Worm (Caenorhabditis elegans): ENCODE data around the gene Y39A1A.16.
A peak's percentile ranks its signal among the peaks of the same experiment; 100 is the strongest.

The Y39A1A.16 gene

DNA sequence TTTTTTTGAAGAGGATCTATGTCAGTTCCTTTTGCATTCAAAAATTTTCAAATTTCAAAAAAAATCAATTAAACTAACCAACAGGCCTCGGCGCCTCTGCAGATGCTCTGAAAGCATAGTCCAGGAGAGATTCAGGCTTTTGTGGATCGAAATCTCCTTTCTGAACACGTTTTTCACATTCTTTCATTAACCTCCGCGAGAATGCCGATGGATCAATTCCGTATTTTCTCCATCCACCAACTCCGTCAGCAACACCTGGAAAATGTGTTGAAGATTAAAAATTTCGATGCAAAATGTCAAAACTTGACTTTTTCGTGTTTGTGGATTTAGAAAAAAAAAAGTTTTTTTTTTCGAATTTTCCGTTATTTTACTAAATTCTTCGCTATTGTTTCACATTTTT, 35.5 kb downstream of the Y39A1A.16 start (continued):
- TF ChIP-seq daf-19 (GFP tag; conservative IDR thresholded peaks at IDR 0.05) (no peak), mxl-3 (GFP tag; optimal IDR thresholded peaks at IDR 0.05) (no peak), zfp-3 (GFP tag; conservative IDR thresholded peaks at IDR 0.05) (no peak; the same call in 1 of the 2 replicates), aha-1 (tag) (no peak), set-16 (GFP tag; IDR thresholded peaks at IDR 0.05) (no peak), ceh-62 (tag; optimal IDR thresholded peaks at IDR 0.05) (no peak), hmg-1.1 (GFP tag; IDR thresholded peaks at IDR 0.05) (no peak), lin-13 (GFP tag; optimal IDR thresholded peaks at IDR 0.05) (no peak), spr-3 (GFP tag; optimal IDR thresholded peaks at IDR 0.05) (no peak), D1046.2 (GFP tag; IDR thresholded peaks at IDR 0.05) (no peak), unc-39 (tag; optimal IDR thresholded peaks at IDR 0.05) (no peak), daf-8 (GFP tag; IDR thresholded peaks at IDR 0.05) (no peak), unc-62 (GFP tag; optimal IDR thresholded peaks at IDR 0.05 in 1 of 2) (no peak), unc-62 (tag; optimal IDR thresholded peaks at IDR 0.05) (no peak)

DNA sequence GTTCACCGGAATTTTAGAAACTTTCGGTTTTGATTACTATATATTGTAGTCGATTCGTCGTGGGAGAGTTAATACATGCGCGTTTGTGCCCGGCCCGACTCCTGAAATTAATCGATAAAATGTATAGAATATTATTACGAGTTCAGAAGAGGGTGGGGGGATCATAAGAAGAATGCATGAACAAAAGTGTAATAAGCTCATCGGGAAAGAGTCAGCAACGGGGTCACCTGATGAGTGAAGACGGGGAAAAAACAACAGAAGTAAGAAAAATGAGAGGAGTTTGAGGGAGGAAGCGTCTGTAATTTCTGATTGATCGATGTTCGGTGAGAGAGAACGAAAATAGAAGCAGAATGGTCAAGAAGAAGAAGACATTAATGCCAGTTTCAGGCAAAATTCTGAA, 37.0 kb downstream of the Y39A1A.16 start, which contains the start of gene W09D10.4:
Gene W09D10.4 (minus strand): TSS at position 101 of the 400 bp plus-strand sequence.
- no peak for TF ChIP-seq spr-1 (tag; optimal IDR thresholded peaks at IDR 0.05)
- TF ChIP-seq T20F7.1 (GFP tag; optimal IDR thresholded peaks at IDR 0.05): peak; percentile 5
- peak; percentile 3 for TF ChIP-seq nhr-11 (tag; optimal IDR thresholded peaks at IDR 0.05)
- TF ChIP-seq daf-16 (GFP tag; optimal IDR thresholded peaks at IDR 0.05): peak in 1 of 2 experiments; percentile 19
- TF ChIP-seq daf-16 (tag; optimal IDR thresholded peaks at IDR 0.05): no peak

DNA sequence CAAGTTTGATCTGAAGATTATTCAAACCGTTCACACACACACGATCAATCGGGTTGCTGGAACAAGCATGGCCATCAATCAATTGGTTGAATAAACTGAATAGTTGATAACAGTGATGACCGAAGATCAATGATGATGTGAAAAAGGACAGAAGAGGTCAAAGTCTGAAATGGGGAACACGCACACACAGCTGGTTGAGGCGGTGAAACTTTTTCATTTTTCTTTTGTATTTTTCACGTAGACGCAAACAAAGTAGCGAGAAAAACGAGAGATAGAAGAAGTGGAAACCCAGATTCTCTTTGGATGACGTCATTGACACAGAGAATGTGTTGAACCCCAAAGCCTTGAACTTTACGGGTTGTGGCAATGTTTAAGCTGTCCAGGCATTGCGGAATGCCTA, 38.4 kb downstream of the Y39A1A.16 start:
- TF ChIP-seq zfp-3 (GFP tag; conservative IDR thresholded peaks at IDR 0.05) (no peak), egl-27 (tag; optimal IDR thresholded peaks at IDR 0.05) (no peak), nhr-11 (tag; optimal IDR thresholded peaks at IDR 0.05) (peak; percentile 77), D1046.2 (GFP tag; IDR thresholded peaks at IDR 0.05) (no peak), ZK546.5 (tag; optimal IDR thresholded peaks at IDR 0.05) (no peak), unc-62 (GFP tag; optimal IDR thresholded peaks at IDR 0.05 in 1 of 2) (peak in 1 of 2 experiments; percentile 93), unc-62 (tag; optimal IDR thresholded peaks at IDR 0.05) (no peak), nhr-28 (tag; optimal IDR thresholded peaks at IDR 0.05) (peak; percentile 76), ceh-28 (tag; optimal IDR thresholded peaks at IDR 0.05) (no peak), hmg-1.1 (GFP tag; IDR thresholded peaks at IDR 0.05) (no peak), ztf-11 (tag; optimal IDR thresholded peaks at IDR 0.05) (no peak), F49E8.2 (tag; optimal IDR thresholded peaks at IDR 0.05; ENCODE audit: borderline replicate concordance) (no peak), daf-16 (GFP tag; optimal IDR thresholded peaks at IDR 0.05) (peak in 1 of 2 experiments; percentile 30), daf-16 (tag; optimal IDR thresholded peaks at IDR 0.05) (peak; percentile 41), nhr-111 (GFP tag; optimal IDR thresholded peaks at IDR 0.05) (no peak), lim-7 (GFP tag; IDR thresholded peaks at IDR 0.05) (no peak), dve-1 (tag; optimal IDR thresholded peaks at IDR 0.05; ENCODE audit: insufficient read depth) (peak; percentile 93), pha-4 (GFP tag; IDR thresholded peaks at IDR 0.05) (no peak), pha-4 (tag; optimal IDR thresholded peaks at IDR 0.05) (no peak), lsy-2 (tag; optimal IDR thresholded peaks at IDR 0.05) (peak; percentile 42 to 67), ceh-82 (tag; optimal IDR thresholded peaks at IDR 0.05) (no peak), Y105C5A.15 (GFP tag; IDR thresholded peaks at IDR 0.05) (no peak), madf-5 (GFP tag; IDR thresholded peaks at IDR 0.05) (no peak), F44E2.7 (GFP tag; IDR thresholded peaks at IDR 0.05) (no peak), lin-13 (GFP tag; optimal IDR thresholded peaks at IDR 0.05) (no peak), zfp-2 (tag; optimal IDR thresholded peaks at IDR 0.05) (no peak), vab-7 (GFP tag; IDR thresholded peaks at IDR 0.05) (no peak), mxl-2 (GFP tag; conservative IDR thresholded peaks at IDR 0.05) (no peak), ctbp-1 (GFP tag; IDR thresholded peaks at IDR 0.05) (peak; percentile 11; the same call in 1 of the 2 replicates), hif-1 (tag; optimal IDR thresholded peaks at IDR 0.05) (peak; percentile 58 to 99), fos-1 (tag; optimal IDR thresholded peaks at IDR 0.05) (no peak), R02D3.7 (tag; optimal IDR thresholded peaks at IDR 0.05) (no peak), hlh-11 (tag; optimal IDR thresholded peaks at IDR 0.05) (peak; percentile 95), duxl-1 (tag; optimal IDR thresholded peaks at IDR 0.05; ENCODE audit: poor library complexity) (no peak), unc-39 (tag; optimal IDR thresholded peaks at IDR 0.05) (no peak), nhr-77 (tag; optimal IDR thresholded peaks at IDR 0.05) (peak; percentile 35), dmd-8 (GFP tag; IDR thresholded peaks at IDR 0.05) (no peak), dmd-9 (GFP tag; IDR thresholded peaks at IDR 0.05) (0 out of 2 replicates have a peak, but pooled peaks have one; percentile 48), mdl-1 (tag; optimal IDR thresholded peaks at IDR 0.05) (peak; percentile 22 to 86)
